Worm (Caenorhabditis elegans) whole organism, midembryonic: Measurements from ENCODE around the gene K10C2.12.

Source experiments
- T22C8.4 ChIP-seq: fragments of 200-800 bp; sonication (Bioruptor generic); IDR thresholded peaks from 2 replicates; pipeline ENCODE4 v1.3.6; 2022; ENCODE audit warnings: missing genetic modification characterization, missing compliant biosample characterization
- flt-1 ChIP-seq: fragments of 200-800 bp; sonication (Bioruptor generic); IDR thresholded peaks from 2 replicates; pipeline ENCODE4 v1.3.6; 2022; ENCODE audit warnings: missing genetic modification characterization, missing compliant biosample characterization

DNA sequence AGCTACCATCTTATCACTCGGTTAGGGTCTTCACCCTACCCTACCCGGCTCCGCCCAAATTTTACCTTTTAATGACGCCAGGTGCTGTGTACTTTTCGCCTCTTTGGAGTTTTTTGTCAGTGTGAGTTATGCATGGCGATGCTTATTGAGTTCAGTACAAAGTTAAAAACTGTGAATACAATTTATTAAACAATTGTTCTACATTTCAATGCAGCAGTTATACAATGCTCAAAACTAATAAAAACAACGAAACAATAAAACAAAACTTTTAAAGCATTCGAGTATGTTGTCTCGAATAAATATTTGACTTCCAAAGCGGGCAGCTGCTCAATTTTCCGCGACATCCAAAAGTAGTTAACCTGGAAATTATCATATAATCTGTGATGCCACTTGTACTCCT, 9.9 kb upstream of the K10C2.12 start, which contains the start of gene ctsa-2:
- TF ChIP-seq flt-1 (no peak), T22C8.4 (GFP tag; lab: Robert Waterston, UW) (no peak)
